Worm (Caenorhabditis elegans) whole organism, L4/young adult: ENCODE data around the gene dnpp-1.

ENCODE experiments used
- W03F9.2 ChIP-seq: fragments of 150-350 bp; optimal IDR thresholded peaks from 2 replicates; lab custom pipeline; 2014; ENCODE audit warnings: missing biosample characterization, missing genetic modification characterization
- dao-5 ChIP-seq: sonication (generic microtip); optimal IDR thresholded peaks from 2 replicates; lab custom pipeline; 2016; ENCODE audit warnings: missing genotype, missing genetic modification characterization, moderate library complexity, missing compliant biosample characterization
- him-1 ChIP-seq: sonication (generic microtip); optimal IDR thresholded peaks from 2 replicates; lab custom pipeline; 2016; ENCODE audit warnings: missing genotype, missing genetic modification reagents, missing genetic modification characterization, missing compliant biosample characterization

DNA sequence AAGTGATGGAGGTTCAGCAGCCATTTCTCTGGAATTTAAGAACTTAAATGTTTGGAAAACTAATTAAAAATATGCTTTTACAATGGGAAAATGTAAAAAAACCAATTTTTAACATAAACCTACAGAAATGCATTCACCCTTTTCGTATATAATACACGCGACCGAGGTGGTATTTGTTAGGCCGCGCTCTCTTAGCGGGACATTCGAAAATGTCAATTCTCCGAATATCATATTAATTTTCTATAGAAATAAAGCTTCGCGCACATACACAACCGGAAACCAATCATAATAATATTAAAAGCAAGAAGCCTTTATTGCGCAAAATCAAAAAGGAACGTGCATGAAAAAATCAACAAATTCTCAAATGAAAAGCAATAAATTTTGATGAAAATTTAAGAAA, 10.4 kb downstream of the dnpp-1 start, which contains the start of gene ddx-23:
- TF ChIP-seq him-1 (tag; lab: Kevin White, UChicago) (no peak), W03F9.2 (tag; lab: Kevin White, UChicago) (peak; percentile 1), dao-5 (tag; lab: Kevin White, UChicago) (no peak)
